Worm (Caenorhabditis elegans) whole organism, young adult: ENCODE measurements around the gene C17C3.15.

ENCODE experiments used
- C17E4.6 ChIP-seq: fragments of 200-800 bp; sonication (Bioruptor generic); IDR thresholded peaks from 2 replicates; pipeline ENCODE4 v1.3.6; 2022; ENCODE audit warnings: missing genetic modification reagents, missing genetic modification characterization, missing compliant biosample characterization
- D2030.7 ChIP-seq: fragments of 200-800 bp; sonication (Bioruptor generic); IDR thresholded peaks from 2 replicates; pipeline ENCODE4 v1.3.6; 2022; ENCODE audit warnings: missing genetic modification reagents, missing genetic modification characterization, missing compliant biosample characterization
- F23B12.7 ChIP-seq: sonication (generic microtip); optimal IDR thresholded peaks from 2 replicates; lab custom pipeline; 2017; ENCODE audit warnings: missing genetic modification characterization, mild to moderate bottlenecking, missing compliant biosample characterization, antibody characterized with exemption, moderate library complexity; ENCODE audit not compliant: insufficient read depth
- F49E8.2 ChIP-seq: sonication (generic microtip); optimal IDR thresholded peaks from 3 replicates; lab custom pipeline; 2017; ENCODE audit warnings: missing genetic modification characterization, mild to moderate bottlenecking, missing compliant biosample characterization, antibody characterized with exemption, moderate library complexity; ENCODE audit not compliant: insufficient read depth
- F57C9.4 ChIP-seq: sonication (generic microtip); optimal IDR thresholded peaks from 2 replicates; lab custom pipeline; 2017; ENCODE audit warnings: mild to moderate bottlenecking, missing genetic modification characterization, missing compliant biosample characterization
- K11D2.4 ChIP-seq: fragments of 200-800 bp; sonication (Bioruptor generic); IDR thresholded peaks from 2 replicates; pipeline ENCODE4 v1.3.6; 2022; ENCODE audit warnings: missing genetic modification reagents, missing genetic modification characterization, missing compliant biosample characterization
- T07F8.4 ChIP-seq: sonication (generic microtip); optimal IDR thresholded peaks from 2 replicates; lab custom pipeline; 2016; ENCODE audit warnings: mild to moderate bottlenecking, missing genetic modification characterization, moderate library complexity, missing compliant biosample characterization
- T26A5.8 ChIP-seq: sonication (generic microtip); optimal IDR thresholded peaks from 2 replicates; lab custom pipeline; 2016; ENCODE audit warnings: missing genetic modification characterization, missing compliant biosample characterization
- Y56A3A.18 ChIP-seq: fragments of 200-800 bp; sonication (Bioruptor generic); IDR thresholded peaks from 2 replicates; pipeline ENCODE4 v1.3.6; 2022; ENCODE audit warnings: missing genetic modification reagents, missing genetic modification characterization, missing compliant biosample characterization
- Y79H2A.3 ChIP-seq: fragments of 200-800 bp; sonication (Bioruptor generic); conservative IDR thresholded peaks from 2 replicates; pipeline ENCODE4 v1.3.6; 2022; ENCODE audit warnings: missing genetic modification reagents, missing genetic modification characterization, missing compliant biosample characterization
- Y95B8A.8 ChIP-seq: fragments of 200-800 bp; sonication (Bioruptor generic); IDR thresholded peaks from 2 replicates; pipeline ENCODE4 v1.3.6; 2022; ENCODE audit warnings: missing genetic modification reagents, missing genetic modification characterization, missing compliant biosample characterization
- aptf-3 ChIP-seq: fragments of 200-800 bp; sonication (Bioruptor generic); IDR thresholded peaks from 2 replicates; pipeline ENCODE4 v1.3.6; 2022; ENCODE audit warnings: missing genetic modification characterization, missing compliant biosample characterization
- athp-1 ChIP-seq: sonication (generic microtip); optimal IDR thresholded peaks from 2 replicates; lab custom pipeline; 2017; ENCODE audit warnings: mild to moderate bottlenecking, missing genetic modification characterization, missing compliant biosample characterization
- attf-5 ChIP-seq: fragments of 200-800 bp; sonication (Bioruptor generic); optimal IDR thresholded peaks from 2 replicates; lab custom pipeline; 2018; ENCODE audit warnings: mild to moderate bottlenecking, missing genetic modification characterization, missing compliant biosample characterization
- bed-1 ChIP-seq: fragments of 200-800 bp; sonication (Bioruptor generic); IDR thresholded peaks from 2 replicates; pipeline ENCODE4 v1.3.6; 2022; ENCODE audit warnings: missing genetic modification reagents, missing genetic modification characterization, missing compliant biosample characterization
- ccch-3 ChIP-seq: fragments of 200-800 bp; sonication (Bioruptor generic); optimal IDR thresholded peaks from 2 replicates; lab custom pipeline; 2018; ENCODE audit warnings: mild to moderate bottlenecking, missing genetic modification characterization, missing compliant biosample characterization
- cebp-2 ChIP-seq: fragments of 200-800 bp; sonication (Bioruptor generic); IDR thresholded peaks from 2 replicates; pipeline ENCODE4 v1.3.6; 2022; ENCODE audit warnings: missing genetic modification characterization, missing compliant biosample characterization
- ceh-27 ChIP-seq: fragments of 200-800 bp; sonication (Bioruptor generic); optimal IDR thresholded peaks from 2 replicates; lab custom pipeline; 2018; ENCODE audit warnings: mild to moderate bottlenecking, missing genetic modification characterization, moderate library complexity, missing compliant biosample characterization
- dpl-1 ChIP-seq: fragments of 150-350 bp; optimal IDR thresholded peaks from 2 replicates; lab custom pipeline; 2014; ENCODE audit warnings: missing biosample characterization, missing genetic modification reagents, missing genetic modification characterization
- ets-4 ChIP-seq: fragments of 200-800 bp; sonication (Bioruptor generic); optimal IDR thresholded peaks from 2 replicates; lab custom pipeline; 2018; ENCODE audit warnings: mild to moderate bottlenecking, missing genetic modification characterization, missing compliant biosample characterization
- hmg-1.2 ChIP-seq: fragments of 200-800 bp; sonication (Bioruptor generic); IDR thresholded peaks from 2 replicates; pipeline ENCODE4 v1.3.6; 2022; ENCODE audit warnings: missing genetic modification reagents, missing genetic modification characterization, missing compliant biosample characterization
- madf-8 ChIP-seq: fragments of 200-800 bp; sonication (Bioruptor generic); conservative IDR thresholded peaks from 2 replicates; pipeline ENCODE4 v1.3.6; 2022; ENCODE audit warnings: missing genetic modification reagents, missing genetic modification characterization, missing compliant biosample characterization
- mel-28 ChIP-seq: sonication (generic microtip); optimal IDR thresholded peaks from 2 replicates; lab custom pipeline; 2016; ENCODE audit warnings: borderline replicate concordance, mild to moderate bottlenecking, missing genetic modification characterization, missing compliant biosample characterization
- mes-4 ChIP-seq: sonication (generic microtip); optimal IDR thresholded peaks from 2 replicates; lab custom pipeline; 2016; ENCODE audit warnings: missing genotype, missing genetic modification characterization, missing compliant biosample characterization
- nhr-179 ChIP-seq: sonication (generic microtip); optimal IDR thresholded peaks from 2 replicates; lab custom pipeline; 2016; ENCODE audit warnings: mild to moderate bottlenecking, missing genetic modification characterization, missing compliant biosample characterization
- rec-8 ChIP-seq, 2 experiments: sonication (generic microtip); optimal IDR thresholded peaks; 2 replicates each; lab custom pipeline; 2016; ENCODE audit warnings: mild to moderate bottlenecking in 2 of 2, missing genetic modification characterization in 2 of 2, missing genetic modification reagents in 2 of 2, missing genotype in 2 of 2, missing biosample characterization in 1 of 2, missing compliant biosample characterization in 1 of 2, moderate library complexity in 1 of 2
- snpc-1.3 ChIP-seq: sonication (generic microtip); optimal IDR thresholded peaks from 2 replicates; lab custom pipeline; 2017; ENCODE audit warnings: missing genetic modification characterization, mild to moderate bottlenecking, missing compliant biosample characterization, antibody characterized with exemption, moderate library complexity, missing genotype, missing genetic modification reagents; ENCODE audit not compliant: insufficient read depth
- snpc-3.4 ChIP-seq: sonication (generic microtip); optimal IDR thresholded peaks from 2 replicates; lab custom pipeline; 2017; ENCODE audit warnings: missing genetic modification characterization, mild to moderate bottlenecking, missing compliant biosample characterization, antibody characterized with exemption, moderate library complexity, missing genotype, missing genetic modification reagents
- sptf-2 ChIP-seq: fragments of 200-800 bp; sonication (Bioruptor generic); optimal IDR thresholded peaks from 2 replicates; lab custom pipeline; 2018; ENCODE audit warnings: mild to moderate bottlenecking, missing genetic modification characterization, missing compliant biosample characterization
- tlf-1 ChIP-seq: fragments of 200-800 bp; sonication (Bioruptor generic); optimal IDR thresholded peaks from 2 replicates; lab custom pipeline; 2018; ENCODE audit warnings: mild to moderate bottlenecking, missing genetic modification characterization, missing compliant biosample characterization
- unc-130 ChIP-seq: sonication (generic microtip); optimal IDR thresholded peaks from 2 replicates; lab custom pipeline; 2016; ENCODE audit warnings: missing genetic modification reagents, missing genetic modification characterization, missing compliant biosample characterization
- ztf-18 ChIP-seq: sonication (generic microtip); optimal IDR thresholded peaks from 2 replicates; lab custom pipeline; 2016; ENCODE audit warnings: missing genotype, mild to moderate bottlenecking, missing genetic modification characterization, missing compliant biosample characterization
- ztf-22 ChIP-seq: fragments of 200-800 bp; sonication (Bioruptor generic); optimal IDR thresholded peaks from 2 replicates; lab custom pipeline; 2018; ENCODE audit warnings: mild to moderate bottlenecking, missing genetic modification characterization, moderate library complexity, missing compliant biosample characterization
- ztf-28 ChIP-seq: fragments of 200-800 bp; sonication (Bioruptor generic); IDR thresholded peaks from 2 replicates; pipeline ENCODE4 v1.3.6; 2022; ENCODE audit warnings: missing genetic modification reagents, missing genetic modification characterization, missing compliant biosample characterization
- ztf-3 ChIP-seq: fragments of 200-800 bp; sonication (Bioruptor generic); optimal IDR thresholded peaks from 2 replicates; lab custom pipeline; 2018; ENCODE audit warnings: mild to moderate bottlenecking, missing genetic modification characterization, missing compliant biosample characterization

The C17C3.15 gene

DNA sequence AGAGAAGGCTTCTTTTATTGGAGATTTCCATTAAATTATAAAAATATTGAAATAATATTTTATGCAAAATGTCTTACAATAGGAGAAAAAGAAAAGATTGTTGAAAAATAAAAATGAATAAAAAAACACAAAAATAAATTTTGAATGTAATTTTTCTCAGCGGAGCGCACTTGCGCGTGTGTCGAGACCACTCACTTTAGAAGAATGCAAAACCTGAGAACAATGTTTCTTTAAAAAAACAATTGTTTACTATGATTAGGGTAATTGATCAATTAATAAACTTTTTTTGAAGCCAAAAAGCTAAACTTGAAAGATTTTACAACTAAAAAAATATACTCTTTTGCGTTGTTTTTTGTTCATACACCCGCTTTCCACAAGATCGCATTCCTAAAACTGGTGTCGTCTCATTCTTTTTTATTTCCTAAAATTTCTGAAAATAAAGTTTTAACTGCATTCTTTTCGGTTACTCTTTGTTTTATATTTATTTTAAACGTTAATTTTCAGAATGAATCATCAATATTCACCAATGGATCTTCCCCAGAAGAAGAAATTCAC, 23.8 kb downstream of the C17C3.15 start, which contains the start of gene ttc-4 (continued):
- TF ChIP-seq C17E4.6 (GFP tag; lab: Robert Waterston, UW) (no peak), D2030.7 (no peak), cebp-2 (GFP tag; lab: Robert Waterston, UW) (no peak), ztf-18 (tag; lab: Kevin White, UChicago) (no peak), K11D2.4 (GFP tag; lab: Robert Waterston, UW) (no peak), bed-1 (GFP tag; lab: Robert Waterston, UW) (no peak), mes-4 (tag; lab: Kevin White, UChicago) (no peak), T07F8.4 (tag; lab: Kevin White, UChicago) (no peak), madf-8 (GFP tag; lab: Robert Waterston, UW) (no peak), nhr-179 (tag; lab: Kevin White, UChicago) (no peak), tlf-1 (GFP tag; lab: Kevin White, UChicago) (no peak), T26A5.8 (no peak), F49E8.2 (no peak), athp-1 (tag; lab: Kevin White, UChicago) (no peak), ztf-28 (GFP tag; lab: Robert Waterston, UW) (0 out of 2 replicates have a peak, but pooled peaks have one; percentile 7), F57C9.4 (no peak), Y95B8A.8 (GFP tag; lab: Robert Waterston, UW) (no peak), mel-28 (tag; lab: Kevin White, UChicago) (no peak), attf-5 (GFP tag; lab: Kevin White, UChicago) (peak; percentile 80), hmg-1.2 (GFP tag; lab: Robert Waterston, UW) (no peak)

- TF ChIP-seq dpl-1 (GFP tag; lab: Kevin White, UChicago) (no peak), hmg-1.2 (GFP tag; lab: Robert Waterston, UW) (no peak), madf-8 (GFP tag; lab: Robert Waterston, UW) (no peak), F23B12.7 (tag; lab: Kevin White, UChicago) (no peak), aptf-3 (GFP tag; lab: Robert Waterston, UW) (no peak), ztf-3 (GFP tag; lab: Kevin White, UChicago) (no peak), ceh-27 (GFP tag; lab: Kevin White, UChicago) (no peak), mes-4 (tag; lab: Kevin White, UChicago) (no peak), bed-1 (GFP tag; lab: Robert Waterston, UW) (no peak), K11D2.4 (GFP tag; lab: Robert Waterston, UW) (no peak), ztf-22 (GFP tag; lab: Kevin White, UChicago) (no peak), ccch-3 (GFP tag; lab: Kevin White, UChicago) (no peak), sptf-2 (GFP tag; lab: Kevin White, UChicago) (no peak), snpc-3.4 (tag; lab: Kevin White, UChicago) (no peak), Y79H2A.3 (GFP tag; lab: Robert Waterston, UW) (no peak), ets-4 (no peak), snpc-1.3 (no peak), Y56A3A.18 (GFP tag; lab: Robert Waterston, UW) (no peak), unc-130 (no peak), rec-8 (tag; optimal IDR thresholded peaks at IDR 0.05; lab: Kevin White, UChicago) (no peak)
Observed at ce11 chrII:5596247-5596646, 25.8 kb downstream of the C17C3.15 start, which contains the start of gene C17G10.1. C17G10.1 (plus strand) TSS chrII:5596547.
